Worm (Caenorhabditis elegans): ENCODE results near the gene K12H6.9.

The K12H6.9 gene

ce11 chrII:2824169-2824568, at the start of gene K12H6.9, which contains the start of gene K12H6.4:
TSS of gene K12H6.9 (plus strand) at chrII:2824404.
TSS of gene K12H6.4 (minus strand) at chrII:2824269.
- TF ChIP-seq F10E7.11 (tag; optimal IDR thresholded peaks at IDR 0.05) = no peak
- no peak for TF ChIP-seq F37B4.10 (GFP tag; IDR thresholded peaks at IDR 0.05)
- no peak for TF ChIP-seq nhr-80 (tag; optimal IDR thresholded peaks at IDR 0.05)
- no peak for TF ChIP-seq him-1 (tag; optimal IDR thresholded peaks at IDR 0.05)
- TF ChIP-seq madf-10 (tag; optimal IDR thresholded peaks at IDR 0.05) = no peak
- TF ChIP-seq nfya-1 (tag; optimal IDR thresholded peaks at IDR 0.05; ENCODE audit: borderline replicate concordance, insufficient read depth) = no peak
- TF ChIP-seq rec-8 (tag; optimal IDR thresholded peaks at IDR 0.05) = no peak
- TF ChIP-seq die-1 (tag; optimal IDR thresholded peaks at IDR 0.05) = no peak
- no peak for TF ChIP-seq lag-1 (GFP tag; IDR thresholded peaks at IDR 0.05)
- TF ChIP-seq ceh-27 (GFP tag; optimal IDR thresholded peaks at IDR 0.05) = no peak
- TF ChIP-seq repo-1 (tag; optimal IDR thresholded peaks at IDR 0.05) = no peak
- TF ChIP-seq rcor-1 (GFP tag; IDR thresholded peaks at IDR 0.05) = no peak

ce11 chrII:2774904-2775303, 49.3 kb upstream of the K12H6.9 start, which contains the start of gene fbxb-111:
TSS of gene fbxb-111 (minus strand) at chrII:2775004.
- TF ChIP-seq F22D6.2 (tag; optimal IDR thresholded peaks at IDR 0.05) (no peak), nhr-120 (GFP tag; IDR thresholded peaks at IDR 0.05) (no peak)

ce11 chrII:2777846-2778245, 46.4 kb upstream of the K12H6.9 start, which contains the start of gene F08D12.4:
TSS of gene F08D12.4 (plus strand) at chrII:2778146.
- no peak for TF ChIP-seq unc-130 (GFP tag; optimal IDR thresholded peaks at IDR 0.05)
- no peak for TF ChIP-seq somi-1 (GFP tag; optimal IDR thresholded peaks at IDR 0.05)
- TF ChIP-seq B0261.1 (tag; optimal IDR thresholded peaks at IDR 0.05) = no peak
- no peak for TF ChIP-seq ceh-79 (tag; optimal IDR thresholded peaks at IDR 0.05)
- no peak for TF ChIP-seq D2030.7 (GFP tag; IDR thresholded peaks at IDR 0.05)
- TF ChIP-seq hlh-12 (tag; optimal IDR thresholded peaks at IDR 0.05) = no peak
- TF ChIP-seq let-526 (GFP tag; IDR thresholded peaks at IDR 0.05) = no peak
- no peak for TF ChIP-seq snpc-3.4 (tag; optimal IDR thresholded peaks at IDR 0.05)
- TF ChIP-seq pha-4 (tag; optimal IDR thresholded peaks at IDR 0.05) = no peak
- TF ChIP-seq Y95B8A.8 (GFP tag; IDR thresholded peaks at IDR 0.05) = no peak
- TF ChIP-seq ceh-100 (GFP tag; IDR thresholded peaks at IDR 0.05) = no peak
- no peak for TF ChIP-seq cebp-2 (GFP tag; IDR thresholded peaks at IDR 0.05)
- TF ChIP-seq F52B5.7 (tag; optimal IDR thresholded peaks at IDR 0.05) = no peak
- no peak for TF ChIP-seq him-1 (tag; optimal IDR thresholded peaks at IDR 0.05)
- no peak for TF ChIP-seq tbp1 (GFP tag; optimal IDR thresholded peaks at IDR 0.05)
- no peak for TF ChIP-seq lir-1 (GFP tag; conservative IDR thresholded peaks at IDR 0.05)
- TF ChIP-seq aptf-2 (GFP tag; conservative IDR thresholded peaks at IDR 0.05) = no peak

ce11 chrII:2779253-2779652, 45.0 kb upstream of the K12H6.9 start, which contains the start of gene F08D12.3:
TSS of gene F08D12.3 (plus strand) at chrII:2779553.
- TF ChIP-seq F49E8.2 (tag; optimal IDR thresholded peaks at IDR 0.05; ENCODE audit: insufficient read depth) = no peak
- no peak for TF ChIP-seq C17E4.6 (GFP tag; IDR thresholded peaks at IDR 0.05)
- no peak for TF ChIP-seq Y53G8AR.9 (GFP tag; conservative IDR thresholded peaks at IDR 0.05)
- no peak for TF ChIP-seq F52B5.7 (tag; optimal IDR thresholded peaks at IDR 0.05)
- no peak for TF ChIP-seq rcor-1 (GFP tag; IDR thresholded peaks at IDR 0.05)
- TF ChIP-seq hmg-20 (GFP tag; IDR thresholded peaks at IDR 0.05) = no peak
- TF ChIP-seq tbx-9 (tag; optimal IDR thresholded peaks at IDR 0.05; ENCODE audit: borderline replicate concordance) = no peak
- no peak for TF ChIP-seq tlf-1 (GFP tag; optimal IDR thresholded peaks at IDR 0.05)
- TF ChIP-seq madf-6 (GFP tag; IDR thresholded peaks at IDR 0.05) = no peak
- no peak for TF ChIP-seq madf-8 (GFP tag; conservative IDR thresholded peaks at IDR 0.05)
- no peak for TF ChIP-seq K12H6.12 (tag; optimal IDR thresholded peaks at IDR 0.05)
- no peak for TF ChIP-seq Y67H2A.10 (GFP tag; conservative IDR thresholded peaks at IDR 0.05)
